Worm (Caenorhabditis elegans) whole organism, mixed stage, embryonic: ENCODE results near the gene C12D8.13.

ENCODE experiments used
- M03D4.4 ChIP-seq: sonication (generic microtip); optimal IDR thresholded peaks from 2 replicates; lab custom pipeline; 2017; ENCODE audit warnings: mild to moderate bottlenecking, missing genetic modification characterization, missing compliant biosample characterization
- ces-1 ChIP-seq: fragments of 150-350 bp; optimal IDR thresholded peaks from 2 replicates; lab custom pipeline; 2014; ENCODE audit warnings: missing biosample characterization, missing genetic modification reagents, missing genetic modification characterization
- elt-3 ChIP-seq: fragments of 150-350 bp; optimal IDR thresholded peaks from 2 replicates; lab custom pipeline; 2014; ENCODE audit warnings: missing biosample characterization, missing genetic modification characterization
- hlh-1 ChIP-seq: fragments of 150-350 bp; optimal IDR thresholded peaks from 2 replicates; lab custom pipeline; 2014; ENCODE audit warnings: missing biosample characterization, missing genetic modification reagents, missing genetic modification characterization
- lin-13 ChIP-seq: fragments of 150-350 bp; optimal IDR thresholded peaks from 2 replicates; lab custom pipeline; 2014; ENCODE audit warnings: missing biosample characterization, missing genetic modification characterization
- lin-32 ChIP-seq: fragments of 200-800 bp; sonication (Bioruptor generic); optimal IDR thresholded peaks from 2 replicates; lab custom pipeline; 2018; ENCODE audit warnings: mild to moderate bottlenecking, missing genetic modification characterization, missing compliant biosample characterization
- nhr-12 ChIP-seq: fragments of 150-350 bp; optimal IDR thresholded peaks from 2 replicates; lab custom pipeline; 2014; ENCODE audit warnings: missing biosample characterization, missing genetic modification characterization
- nhr-2 ChIP-seq: fragments of 150-350 bp; optimal IDR thresholded peaks from 2 replicates; lab custom pipeline; 2014; ENCODE audit warnings: missing biosample characterization, missing genetic modification characterization
- nhr-237 ChIP-seq: fragments of 150-350 bp; optimal IDR thresholded peaks from 2 replicates; lab custom pipeline; 2014; ENCODE audit warnings: missing biosample characterization, missing genetic modification characterization
- nhr-76 ChIP-seq: sonication (generic microtip); optimal IDR thresholded peaks from 2 replicates; lab custom pipeline; 2017; ENCODE audit warnings: missing biosample characterization, missing genetic modification characterization
- snpc-4 ChIP-seq: fragments of 150-350 bp; optimal IDR thresholded peaks from 2 replicates; lab custom pipeline; 2014; ENCODE audit warnings: missing biosample characterization, missing genetic modification characterization
- sptf-1 ChIP-seq: sonication (generic microtip); optimal IDR thresholded peaks from 2 replicates; lab custom pipeline; 2017; ENCODE audit warnings: mild to moderate bottlenecking, missing genetic modification characterization, moderate library complexity, missing compliant biosample characterization
- unc-39 ChIP-seq: fragments of 150-350 bp; optimal IDR thresholded peaks from 2 replicates; lab custom pipeline; 2014; ENCODE audit warnings: missing biosample characterization, missing genetic modification characterization

- no peak for TF ChIP-seq nhr-76 (tag; lab: Kevin White, UChicago)
- no peak for TF ChIP-seq M03D4.4 (tag; lab: Kevin White, UChicago)
- TF ChIP-seq elt-3 (tag; lab: Kevin White, UChicago): no peak
- TF ChIP-seq snpc-4 (tag; lab: Kevin White, UChicago): no peak
- TF ChIP-seq ces-1: no peak
- TF ChIP-seq unc-39 (tag; lab: Kevin White, UChicago): no peak
- TF ChIP-seq sptf-1 (tag; lab: Kevin White, UChicago): no peak
- no peak for TF ChIP-seq lin-13 (tag; lab: Kevin White, UChicago)
- no peak for TF ChIP-seq nhr-237
- no peak for TF ChIP-seq lin-32
- no peak for TF ChIP-seq nhr-12
- TF ChIP-seq nhr-2 (tag; lab: Kevin White, UChicago): no peak
- no peak for TF ChIP-seq hlh-1 (tag; lab: Kevin White, UChicago)
These were observed 40.0 kb upstream of the C12D8.13 start, which contains the start of gene sri-18 for ce11 chrV:10260460-10260859.
